Worm (Caenorhabditis elegans) whole organism, L2 larva: ENCODE measurements around the gene prp-38.

ENCODE experiments used
- C34F6.9 ChIP-seq: fragments of 150-350 bp; optimal IDR thresholded peaks from 2 replicates; lab custom pipeline; 2014; ENCODE audit warnings: missing biosample characterization, missing genetic modification characterization
- R02D3.7 ChIP-seq: fragments of 150-350 bp; optimal IDR thresholded peaks from 2 replicates; lab custom pipeline; 2014; ENCODE audit warnings: missing biosample characterization, missing genetic modification characterization
- alr-1 ChIP-seq: fragments of 150-350 bp; optimal IDR thresholded peaks from 2 replicates; lab custom pipeline; 2014; ENCODE audit warnings: missing biosample characterization, missing genetic modification characterization
- aly-2 ChIP-seq: fragments of 150-350 bp; optimal IDR thresholded peaks from 2 replicates; lab custom pipeline; 2014; ENCODE audit warnings: missing biosample characterization, missing genetic modification characterization
- ama-1 ChIP-seq: fragments of 150-350 bp; optimal IDR thresholded peaks from 2 replicates; lab custom pipeline; 2018; ENCODE audit warnings: inconsistent platforms
- blmp-1 ChIP-seq: sonication (generic microtip); optimal IDR thresholded peaks from 2 replicates; lab custom pipeline; 2017; ENCODE audit warnings: missing genetic modification characterization, mild to moderate bottlenecking, missing compliant biosample characterization, antibody characterized with exemption, moderate library complexity; ENCODE audit not compliant: insufficient read depth
- ceh-16 ChIP-seq: fragments of 150-350 bp; optimal IDR thresholded peaks from 2 replicates; lab custom pipeline; 2014; ENCODE audit warnings: missing biosample characterization, missing genetic modification characterization
- ceh-82 ChIP-seq: fragments of 150-350 bp; optimal IDR thresholded peaks from 2 replicates; lab custom pipeline; 2014; ENCODE audit warnings: missing biosample characterization, missing genetic modification characterization
- crh-2 ChIP-seq: sonication (generic microtip); optimal IDR thresholded peaks from 2 replicates; lab custom pipeline; 2017; ENCODE audit warnings: missing biosample characterization, missing genetic modification characterization
- egl-27 ChIP-seq: sonication (generic microtip); optimal IDR thresholded peaks from 3 replicates; lab custom pipeline; 2017; ENCODE audit warnings: missing biosample characterization, missing genetic modification reagents, missing genetic modification characterization
- elt-1 ChIP-seq: fragments of 150-350 bp; optimal IDR thresholded peaks from 2 replicates; lab custom pipeline; 2014; ENCODE audit warnings: missing biosample characterization, missing genetic modification characterization
- fos-1 ChIP-seq: fragments of 150-350 bp; optimal IDR thresholded peaks from 2 replicates; lab custom pipeline; 2014; ENCODE audit warnings: missing biosample characterization, missing genetic modification characterization
- lin-11 ChIP-seq: fragments of 150-350 bp; sonication (generic microtip); optimal IDR thresholded peaks from 2 replicates; lab custom pipeline; 2014; ENCODE audit warnings: missing biosample characterization, missing genetic modification characterization, inconsistent platforms, mixed read lengths
- lin-13 ChIP-seq: fragments of 150-350 bp; optimal IDR thresholded peaks from 2 replicates; lab custom pipeline; 2014; ENCODE audit warnings: missing biosample characterization, missing genetic modification reagents, missing genetic modification characterization
- lin-39 ChIP-seq: fragments of 150-350 bp; optimal IDR thresholded peaks from 2 replicates; lab custom pipeline; 2014; ENCODE audit warnings: missing biosample characterization, missing genetic modification reagents, missing genetic modification characterization
- lsy-2 ChIP-seq, 2 experiments: fragments of 150-350 bp in 1 of 2; sonication (generic microtip) in 1 of 2; optimal IDR thresholded peaks; 2 replicates each; lab custom pipeline; 2014 to 2017; ENCODE audit warnings: missing biosample characterization in 2 of 2, missing genetic modification characterization in 2 of 2
- mbf-1 ChIP-seq: sonication (generic microtip); optimal IDR thresholded peaks from 2 replicates; lab custom pipeline; 2017; ENCODE audit warnings: missing biosample characterization, missing genetic modification characterization
- mdl-1 ChIP-seq, 2 experiments: fragments of 150-350 bp in 1 of 2; sonication (generic microtip) in 1 of 2; optimal IDR thresholded peaks; 2 replicates each; lab custom pipeline; 2017; ENCODE audit warnings: missing biosample characterization in 2 of 2, missing genetic modification characterization in 2 of 2
- nhr-10 ChIP-seq: sonication (generic microtip); optimal IDR thresholded peaks from 2 replicates; lab custom pipeline; 2017; ENCODE audit warnings: missing biosample characterization, missing genetic modification characterization
- nhr-11 ChIP-seq: fragments of 150-350 bp; optimal IDR thresholded peaks from 2 replicates; lab custom pipeline; 2014; ENCODE audit warnings: missing biosample characterization, missing genetic modification characterization
- nhr-12 ChIP-seq: fragments of 150-350 bp; optimal IDR thresholded peaks from 2 replicates; lab custom pipeline; 2014; ENCODE audit warnings: missing biosample characterization, missing genetic modification characterization
- nhr-129 ChIP-seq: fragments of 150-350 bp; optimal IDR thresholded peaks from 2 replicates; lab custom pipeline; 2014; ENCODE audit warnings: missing biosample characterization, missing genetic modification characterization
- nhr-21 ChIP-seq: fragments of 150-350 bp; optimal IDR thresholded peaks from 2 replicates; lab custom pipeline; 2014; ENCODE audit warnings: missing biosample characterization, missing genetic modification characterization
- nhr-237 ChIP-seq: fragments of 150-350 bp; optimal IDR thresholded peaks from 2 replicates; lab custom pipeline; 2014; ENCODE audit warnings: missing biosample characterization, missing genetic modification characterization
- nhr-25 ChIP-seq: fragments of 150-350 bp; sonication (generic microtip); optimal IDR thresholded peaks from 3 replicates; lab custom pipeline; 2014; ENCODE audit warnings: missing biosample characterization, missing genetic modification characterization
- nhr-6 ChIP-seq: fragments of 150-350 bp; optimal IDR thresholded peaks from 2 replicates; lab custom pipeline; 2014; ENCODE audit warnings: missing biosample characterization, missing genetic modification characterization
- nhr-77 ChIP-seq: fragments of 150-350 bp; optimal IDR thresholded peaks from 2 replicates; lab custom pipeline; 2014; ENCODE audit warnings: missing biosample characterization, missing genetic modification characterization
- peb-1 ChIP-seq: fragments of 150-350 bp; optimal IDR thresholded peaks from 2 replicates; lab custom pipeline; 2014; ENCODE audit warnings: missing biosample characterization, missing genetic modification characterization
- skn-1 ChIP-seq: sonication (generic microtip); optimal IDR thresholded peaks from 2 replicates; lab custom pipeline; 2017; ENCODE audit warnings: missing biosample characterization, missing genetic modification characterization
- sma-3 ChIP-seq: sonication (generic microtip); optimal IDR thresholded peaks from 2 replicates; lab custom pipeline; 2016; ENCODE audit warnings: missing genetic modification reagents, missing genetic modification characterization, missing compliant biosample characterization
- snpc-4 ChIP-seq: fragments of 150-350 bp; optimal IDR thresholded peaks from 2 replicates; lab custom pipeline; 2014; ENCODE audit warnings: missing biosample characterization, missing genetic modification characterization
- unc-39 ChIP-seq: fragments of 150-350 bp; optimal IDR thresholded peaks from 2 replicates; lab custom pipeline; 2014; ENCODE audit warnings: missing biosample characterization, missing genetic modification characterization
- unc-55 ChIP-seq: fragments of 150-350 bp; sonication (generic microtip); optimal IDR thresholded peaks from 3 replicates; lab custom pipeline; 2014; ENCODE audit warnings: missing biosample characterization, missing genetic modification reagents, missing genetic modification characterization
- unc-62 ChIP-seq: fragments of 150-350 bp; optimal IDR thresholded peaks from 2 replicates; lab custom pipeline; 2014; ENCODE audit warnings: missing biosample characterization, missing genetic modification reagents, missing genetic modification characterization
- zag-1 ChIP-seq: fragments of 150-350 bp; optimal IDR thresholded peaks from 2 replicates; lab custom pipeline; 2014; ENCODE audit warnings: missing biosample characterization, missing genetic modification characterization
- ztf-1 ChIP-seq: fragments of 200-800 bp; sonication (Bioruptor generic); conservative IDR thresholded peaks from 2 replicates; pipeline ENCODE4 v1.3.6; 2022; ENCODE audit warnings: missing genetic modification characterization, missing compliant biosample characterization
- ztf-4 ChIP-seq: fragments of 150-350 bp; optimal IDR thresholded peaks from 2 replicates; lab custom pipeline; 2014; ENCODE audit warnings: missing biosample characterization, missing genetic modification characterization

prp-38 gene

ce11 chrV:10770026-10770425, 35.8 kb downstream of the prp-38 start, which contains the start of the genes D1054.1 and pas-2:
Gene D1054.1, minus strand, starts transcription at chrV:10770217.
Gene pas-2, plus strand, starts transcription at chrV:10770368.
- peak in 1 of 2 experiments; percentile 36 for TF ChIP-seq lsy-2 (tag; optimal IDR thresholded peaks at IDR 0.05; lab: Kevin White, UChicago)
- TF ChIP-seq zag-1 (tag; lab: Kevin White, UChicago), result no peak
- no peak for TF ChIP-seq ceh-16 (tag; lab: Kevin White, UChicago)
- peak; percentile 81 for TF ChIP-seq skn-1 (tag; lab: Kevin White, UChicago)
- no peak for TF ChIP-seq nhr-12 (tag; lab: Kevin White, UChicago)
- no peak for TF ChIP-seq lin-11 (tag; lab: Kevin White, UChicago)
- TF ChIP-seq unc-39 (tag; lab: Kevin White, UChicago), result no peak
- peak; percentile 50 for TF ChIP-seq C34F6.9
- no peak for TF ChIP-seq unc-55
- no peak for TF ChIP-seq nhr-237 (tag; lab: Kevin White, UChicago)
- TF ChIP-seq nhr-25 (tag; lab: Kevin White, UChicago), result no peak
- no peak for TF ChIP-seq nhr-21 (tag; lab: Kevin White, UChicago)
- no peak for TF ChIP-seq egl-27 (tag; lab: Kevin White, UChicago)
- TF ChIP-seq ama-1 (lab: Kevin White, UChicago), result no peak
- no peak for TF ChIP-seq ceh-82
- TF ChIP-seq aly-2 (tag; lab: Kevin White, UChicago), result no peak
- no peak for TF ChIP-seq nhr-6
- TF ChIP-seq crh-2 (tag; lab: Kevin White, UChicago), result peak; percentile 24

ce11 chrV:10768892-10769291, 36.9 kb downstream of the prp-38 start:
- no peak for TF ChIP-seq nhr-11 (tag; lab: Kevin White, UChicago)
- no peak for TF ChIP-seq ztf-4 (tag; lab: Kevin White, UChicago)
- TF ChIP-seq nhr-12 (tag; lab: Kevin White, UChicago), result no peak
- TF ChIP-seq nhr-10 (tag; lab: Kevin White, UChicago), result no peak
- TF ChIP-seq nhr-129 (tag; lab: Kevin White, UChicago), result no peak
- TF ChIP-seq lsy-2 (tag; optimal IDR thresholded peaks at IDR 0.05; lab: Kevin White, UChicago), result no peak
- TF ChIP-seq mdl-1 (tag; optimal IDR thresholded peaks at IDR 0.05; lab: Kevin White, UChicago), result no peak
- TF ChIP-seq alr-1 (tag; lab: Kevin White, UChicago), result no peak
- no peak for TF ChIP-seq snpc-4 (tag; lab: Kevin White, UChicago)
- TF ChIP-seq lin-39 (tag; lab: Kevin White, UChicago), result no peak
- no peak for TF ChIP-seq egl-27 (tag; lab: Kevin White, UChicago)
- TF ChIP-seq lin-13 (GFP tag; lab: Kevin White, UChicago), result no peak
- TF ChIP-seq ztf-1, result no peak
- TF ChIP-seq crh-2 (tag; lab: Kevin White, UChicago), result no peak

ce11 chrV:10764066-10764465, 41.8 kb downstream of the prp-38 start, which contains the start of gene ocr-1:
Gene ocr-1, plus strand, starts transcription at chrV:10764366.
- TF ChIP-seq fos-1 (tag; lab: Kevin White, UChicago) (no peak), lin-13 (GFP tag; lab: Kevin White, UChicago) (no peak), unc-62 (GFP tag; lab: Kevin White, UChicago) (no peak), elt-1 (tag; lab: Kevin White, UChicago) (no peak), peb-1 (tag; lab: Kevin White, UChicago) (no peak), ztf-4 (tag; lab: Kevin White, UChicago) (no peak), nhr-77 (tag; lab: Kevin White, UChicago) (no peak), lin-39 (tag; lab: Kevin White, UChicago) (no peak), sma-3 (GFP tag; lab: Kevin White, UChicago) (no peak), alr-1 (tag; lab: Kevin White, UChicago) (no peak), nhr-21 (tag; lab: Kevin White, UChicago) (no peak), lin-11 (tag; lab: Kevin White, UChicago) (no peak), nhr-6 (no peak), nhr-12 (tag; lab: Kevin White, UChicago) (no peak), snpc-4 (tag; lab: Kevin White, UChicago) (no peak), skn-1 (tag; lab: Kevin White, UChicago) (no peak), blmp-1 (tag; lab: Kevin White, UChicago) (no peak), nhr-25 (tag; lab: Kevin White, UChicago) (no peak), mbf-1 (tag; lab: Kevin White, UChicago) (no peak), R02D3.7 (tag; lab: Kevin White, UChicago) (no peak)
